Fruit fly (Drosophila melanogaster) whole organism, wandering third instar larva: ENCODE measurements around the gene Gycalpha99B.
A peak's percentile ranks its signal among the peaks of the same experiment; 100 is the strongest.

Experiments used
- CG9705 ChIP-seq: fragments of 200-800 bp; sonication (Bioruptor generic); optimal IDR thresholded peaks from 2 replicates; lab custom pipeline; 2018; ENCODE audit warnings: missing biosample characterization, mild to moderate bottlenecking, missing genetic modification characterization
- CrebA ChIP-seq: fragments of 200-800 bp; sonication (Bioruptor generic); optimal IDR thresholded peaks from 2 replicates; lab custom pipeline; 2016; ENCODE audit warnings: missing biosample characterization, mild to moderate bottlenecking, missing genetic modification characterization, borderline replicate concordance
- Dfd ChIP-seq: fragments of >200 bp; optimal IDR thresholded peaks from 2 replicates; lab custom pipeline; 2017; ENCODE audit warnings: missing biosample characterization, missing genetic modification characterization
- Dif ChIP-seq: fragments of 200-275, 200-300 bp; sonication (Bioruptor generic); optimal IDR thresholded peaks from 2 replicates; lab custom pipeline; 2018; ENCODE audit warnings: missing biosample characterization, missing genetic modification characterization; ENCODE audit not compliant: partially characterized antibody
- GATAd ChIP-seq: sonication (Bioruptor generic); optimal IDR thresholded peaks from 2 replicates; lab custom pipeline; 2016; ENCODE audit warnings: missing biosample characterization, missing genetic modification characterization
- HLH106 ChIP-seq: fragments of 200-800 bp; optimal IDR thresholded peaks from 3 replicates; lab custom pipeline; 2019; ENCODE audit warnings: missing biosample characterization, mild to moderate bottlenecking, missing genetic modification characterization, moderate library complexity
- Hnf4 ChIP-seq: fragments of 200-800 bp; sonication (Bioruptor generic); optimal IDR thresholded peaks from 2 replicates; lab custom pipeline; 2016; ENCODE audit warnings: missing biosample characterization, mild to moderate bottlenecking, missing genetic modification characterization
- Hr78 ChIP-seq: fragments of >200 bp; optimal IDR thresholded peaks from 2 replicates; lab custom pipeline; 2017; ENCODE audit warnings: missing biosample characterization, missing genetic modification characterization
- Hr83 ChIP-seq: fragments of 200-300 bp; sonication (Bioruptor generic); optimal IDR thresholded peaks from 2 replicates; lab custom pipeline; 2016; ENCODE audit warnings: missing biosample characterization, mild to moderate bottlenecking, missing genetic modification characterization, moderate library complexity; ENCODE audit not compliant: poor library complexity, severe bottlenecking
- Jra ChIP-seq: sonication (Bioruptor generic); optimal IDR thresholded peaks from 2 replicates; lab custom pipeline; 2016; ENCODE audit warnings: missing biosample characterization, missing genetic modification characterization
- Mio ChIP-seq: sonication (Bioruptor generic); optimal IDR thresholded peaks from 2 replicates; lab custom pipeline; 2016; ENCODE audit warnings: missing biosample characterization, missing genetic modification characterization
- Myc ChIP-seq: fragments of >200 bp; optimal IDR thresholded peaks from 2 replicates; lab custom pipeline; 2017
- N ChIP-seq: fragments of >200 bp; optimal IDR thresholded peaks from 2 replicates; lab custom pipeline; 2018; ENCODE audit warnings: missing biosample characterization, missing external identifiers, missing genetic modification characterization
- OdsH ChIP-seq: fragments of 200-800 bp; sonication (Bioruptor generic); optimal IDR thresholded peaks from 2 replicates; lab custom pipeline; 2016; ENCODE audit warnings: missing biosample characterization, mild to moderate bottlenecking, missing genetic modification characterization
- Rel ChIP-seq, 2 experiments: fragments of 200-800 bp; sonication (Bioruptor generic) in 1 of 2; optimal IDR thresholded peaks; 2 replicates in 1 of 2; 3 replicates in 1 of 2; lab custom pipeline; 2016 to 2019; ENCODE audit warnings: mild to moderate bottlenecking in 2 of 2, missing biosample characterization in 2 of 2, missing genetic modification characterization in 2 of 2, moderate library complexity in 1 of 2
- Vsx2 ChIP-seq: fragments of 200-300, 225-300 bp; sonication (Bioruptor generic); optimal IDR thresholded peaks from 2 replicates; lab custom pipeline; 2018; ENCODE audit warnings: missing biosample characterization, missing genetic modification characterization; ENCODE audit not compliant: partially characterized antibody
- br ChIP-seq: fragments of 200-800 bp; sonication (Bioruptor generic); optimal IDR thresholded peaks from 2 replicates; lab custom pipeline; 2016; ENCODE audit warnings: missing biosample characterization, missing genetic modification characterization
- brk ChIP-seq: fragments of 200-800 bp; sonication (Bioruptor generic); optimal IDR thresholded peaks from 2 replicates; lab custom pipeline; 2016; ENCODE audit warnings: missing biosample characterization, mild to moderate bottlenecking, missing genetic modification characterization
- dmrt93B ChIP-seq: fragments of 200-800 bp; sonication (Bioruptor generic); optimal IDR thresholded peaks from 2 replicates; lab custom pipeline; 2018; ENCODE audit warnings: missing biosample characterization, mild to moderate bottlenecking, missing genetic modification characterization
- ey ChIP-seq: fragments of 200-800 bp; sonication (Bioruptor generic); optimal IDR thresholded peaks from 2 replicates; lab custom pipeline; 2016; ENCODE audit warnings: missing biosample characterization, missing genetic modification characterization
- foxo ChIP-seq, 2 experiments: fragments of 200-800 bp; sonication (Bioruptor generic); optimal IDR thresholded peaks; 2 replicates in 1 of 2; 3 replicates in 1 of 2; lab custom pipeline; 2016 to 2017; ENCODE audit warnings: missing biosample characterization in 2 of 2, missing genetic modification characterization in 2 of 2
- fru ChIP-seq: fragments of 200-800 bp; sonication (Bioruptor generic); optimal IDR thresholded peaks from 3 replicates; lab custom pipeline; 2016; ENCODE audit warnings: missing biosample characterization, mild to moderate bottlenecking, missing genetic modification characterization
- h ChIP-seq: fragments of 200-800 bp; sonication (Bioruptor generic); optimal IDR thresholded peaks from 3 replicates; lab custom pipeline; 2016; ENCODE audit warnings: missing biosample characterization, mild to moderate bottlenecking, missing genetic modification characterization
- jim ChIP-seq: fragments of 175-275, 200-325 bp; sonication (Bioruptor generic); optimal IDR thresholded peaks from 2 replicates; lab custom pipeline; 2016; ENCODE audit warnings: missing biosample characterization, mild to moderate bottlenecking, missing genetic modification characterization
- lola ChIP-seq: fragments of >200 bp; optimal IDR thresholded peaks from 2 replicates; lab custom pipeline; 2017; ENCODE audit warnings: missing biosample characterization, missing genetic modification characterization
- psq ChIP-seq: fragments of 200-800 bp; sonication (Bioruptor generic); optimal IDR thresholded peaks from 3 replicates; lab custom pipeline; 2017; ENCODE audit warnings: missing biosample characterization, mild to moderate bottlenecking, missing genetic modification characterization, moderate library complexity
- sage ChIP-seq: fragments of 200-800 bp; sonication (Bioruptor generic); optimal IDR thresholded peaks from 2 replicates; lab custom pipeline; 2016; ENCODE audit warnings: missing biosample characterization, mild to moderate bottlenecking, missing genetic modification characterization
- sv ChIP-seq: fragments of 200-800 bp; sonication (Bioruptor generic); optimal IDR thresholded peaks from 3 replicates; lab custom pipeline; 2016; ENCODE audit warnings: missing biosample characterization, missing genetic modification characterization
- tai ChIP-seq: sonication (Bioruptor generic); optimal IDR thresholded peaks from 2 replicates; lab custom pipeline; 2016; ENCODE audit warnings: missing biosample characterization, missing genetic modification characterization
- usp ChIP-seq: fragments of >200 bp; optimal IDR thresholded peaks from 2 replicates; lab custom pipeline; 2017; ENCODE audit warnings: missing biosample characterization, missing genetic modification characterization
- woc ChIP-seq: sonication (Bioruptor generic); optimal IDR thresholded peaks from 2 replicates; lab custom pipeline; 2016; ENCODE audit warnings: missing biosample characterization, mild to moderate bottlenecking, missing genetic modification characterization

Gene Gycalpha99B

dm6 chr3R:29699220-29699619, 16.9 kb downstream of the Gycalpha99B start:
- TF ChIP-seq OdsH, result no peak
- no peak for TF ChIP-seq psq (GFP tag; lab: Kevin White, UChicago)
- no peak for TF ChIP-seq sv
- no peak for TF ChIP-seq brk
- TF ChIP-seq Myc, result no peak
- no peak for TF ChIP-seq Vsx2 (GFP tag; lab: Kevin White, UChicago)
- TF ChIP-seq GATAd, result no peak
- no peak for TF ChIP-seq Hnf4 (GFP tag; lab: Kevin White, UChicago)
- no peak for TF ChIP-seq Jra
- no peak for TF ChIP-seq Hr78 (GFP tag; lab: Kevin White, UChicago)
- TF ChIP-seq N (GFP tag; lab: Kevin White, UChicago), result no peak
- TF ChIP-seq foxo (GFP tag; optimal IDR thresholded peaks at IDR 0.05; lab: Kevin White, UChicago), result no peak
- TF ChIP-seq Dfd (GFP tag; lab: Kevin White, UChicago), result no peak
- no peak for TF ChIP-seq dmrt93B (GFP tag; lab: Kevin White, UChicago)
- no peak for TF ChIP-seq CrebA (GFP tag; lab: Kevin White, UChicago)

DNA sequence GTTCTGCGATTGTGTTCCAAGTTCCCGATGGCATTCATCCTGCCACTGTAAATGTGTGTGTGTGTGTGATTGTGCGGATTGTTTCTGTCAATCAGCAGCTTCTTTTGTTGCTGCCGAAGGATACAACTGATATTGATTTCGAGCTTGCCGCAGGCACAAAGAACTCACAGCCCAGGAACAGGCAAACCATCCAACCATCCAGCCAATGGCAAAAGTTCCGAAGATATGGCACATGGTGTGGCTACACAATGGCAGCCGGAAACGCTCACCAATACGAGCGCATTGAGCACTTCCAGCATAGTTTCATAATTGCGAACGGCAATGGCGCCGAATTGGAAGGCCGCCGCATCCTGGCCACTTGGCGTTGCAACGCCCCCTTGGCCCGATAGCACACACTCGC, 19.4 kb downstream of the Gycalpha99B start:
- TF ChIP-seq HLH106 (tag; lab: Kevin White, UChicago) (no peak), Vsx2 (GFP tag; lab: Kevin White, UChicago) (no peak), Rel (GFP tag; optimal IDR thresholded peaks at IDR 0.05; lab: Kevin White, UChicago) (no peak), Rel (tag; optimal IDR thresholded peaks at IDR 0.05; lab: Kevin White, UChicago) (no peak), Hr83 (GFP tag; lab: Kevin White, UChicago) (no peak), ey (no peak), foxo (GFP tag; optimal IDR thresholded peaks at IDR 0.05; lab: Kevin White, UChicago) (no peak), jim (GFP tag; lab: Kevin White, UChicago) (no peak), CrebA (GFP tag; lab: Kevin White, UChicago) (no peak)
- TF ChIP-seq, all 38 proteins: peak for 0

dm6 chr3R:29704557-29704956, 22.3 kb downstream of the Gycalpha99B start:
- TF ChIP-seq CG9705 (no peak), Mio (GFP tag; lab: Kevin White, UChicago) (no peak), br (GFP tag; lab: Kevin White, UChicago) (peak; percentile 30), Hnf4 (GFP tag; lab: Kevin White, UChicago) (no peak), ey (peak; percentile 34), OdsH (no peak), foxo (GFP tag; optimal IDR thresholded peaks at IDR 0.05; lab: Kevin White, UChicago) (peak in 1 of 2 experiments; percentile 50), sv (no peak), fru (GFP tag; lab: Kevin White, UChicago) (peak; percentile 47), HLH106 (tag; lab: Kevin White, UChicago) (peak; percentile 45), Myc (no peak), h (GFP tag; lab: Kevin White, UChicago) (peak; percentile 61)
- TF ChIP-seq, all 38 proteins: peak for 6

DNA sequence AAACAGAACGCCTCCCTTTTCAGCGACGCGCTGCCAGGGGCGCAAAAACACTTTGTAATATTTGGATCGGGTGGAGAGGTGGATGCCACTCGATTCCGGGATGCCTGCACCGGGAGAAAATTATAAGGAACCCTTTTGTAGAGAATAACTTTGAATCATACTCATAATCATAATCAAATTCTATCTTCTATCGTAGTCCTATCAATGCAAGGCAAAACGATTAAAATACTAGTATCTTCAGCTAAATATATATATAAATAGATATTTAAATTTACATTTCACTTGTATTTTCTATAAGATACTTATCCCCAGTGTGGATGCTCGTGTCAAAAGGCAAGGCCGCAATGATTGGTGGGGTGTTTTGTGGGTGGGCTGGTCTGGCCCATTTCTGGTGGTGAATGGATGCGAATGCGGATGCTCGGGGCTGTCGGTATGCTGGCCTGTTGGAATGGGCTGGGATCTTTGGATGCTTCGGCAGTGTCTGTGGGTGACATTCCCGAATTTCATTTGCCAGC, 23.5 kb downstream of the Gycalpha99B start:
- TF ChIP-seq foxo (GFP tag; optimal IDR thresholded peaks at IDR 0.05; lab: Kevin White, UChicago) (peak in 1 of 2 experiments; percentile 6), brk (no peak), lola (GFP tag; lab: Kevin White, UChicago) (no peak)

DNA sequence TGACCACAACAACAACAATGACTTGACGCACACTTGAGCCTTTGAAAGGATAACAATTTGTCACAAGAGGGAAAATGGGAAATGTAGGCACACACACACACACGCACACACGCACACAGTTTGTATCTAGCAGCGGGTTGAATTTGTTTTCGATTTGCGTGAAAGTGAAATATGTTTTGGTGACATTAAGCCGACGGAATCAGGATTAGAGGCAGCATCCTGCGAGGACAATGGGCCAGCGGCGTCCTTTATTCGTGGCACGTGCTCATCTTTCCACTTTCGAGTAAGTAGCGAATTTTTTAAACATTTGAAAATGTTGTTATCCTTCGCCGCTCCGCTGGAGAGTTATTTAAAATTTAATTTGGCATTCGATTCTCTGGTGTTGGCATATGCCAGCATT, 25.0 kb downstream of the Gycalpha99B start:
- TF ChIP-seq CrebA (GFP tag; lab: Kevin White, UChicago) (no peak), usp (GFP tag; lab: Kevin White, UChicago) (no peak), Hr78 (GFP tag; lab: Kevin White, UChicago) (no peak), lola (GFP tag; lab: Kevin White, UChicago) (no peak), woc (no peak), tai (GFP tag; lab: Kevin White, UChicago) (no peak), sv (no peak), Jra (no peak), br (GFP tag; lab: Kevin White, UChicago) (no peak), Dif (GFP tag; lab: Kevin White, UChicago) (no peak), sage (no peak)
